Worm (Caenorhabditis elegans): Measurements from ENCODE around the gene Y45F10B.3.
"Not testable (repeated sequence)": the region's sequence is repeated elsewhere in the genome, so short reads cannot be mapped to it uniquely, and the experiment has no call there.

The Y45F10B.3 gene

DNA sequence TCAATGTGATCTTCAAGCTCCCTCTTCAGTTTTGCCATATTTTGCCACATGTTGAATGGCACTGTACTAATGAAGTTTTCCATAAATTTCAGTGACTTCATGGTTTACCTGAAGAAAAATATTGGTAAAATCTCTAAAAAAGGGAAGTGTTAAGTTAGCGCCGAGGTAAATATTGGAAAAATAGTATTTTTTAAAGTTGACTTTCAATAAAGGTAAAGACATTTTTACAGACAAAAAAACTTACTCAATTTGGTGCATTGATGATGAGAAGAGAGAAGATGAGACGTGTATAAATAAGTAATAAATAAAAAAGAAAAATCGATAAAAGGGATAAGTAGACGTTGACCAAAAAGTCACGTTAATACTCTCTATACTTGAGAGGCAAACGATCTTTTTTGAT lies 4.4 kb downstream of the Y45F10B.3 start, which contains the start of gene Y45F10B.9:
Gene Y45F10B.9, minus strand, starts transcription at position 101 of the 400 bp plus-strand sequence.
- not testable (repeated sequence) for TF ChIP-seq egl-13 (tag; optimal IDR thresholded peaks at IDR 0.05); lsy-2 (tag; optimal IDR thresholded peaks at IDR 0.05); fkh-4 (tag; optimal IDR thresholded peaks at IDR 0.05; ENCODE audit: borderline replicate concordance)

DNA sequence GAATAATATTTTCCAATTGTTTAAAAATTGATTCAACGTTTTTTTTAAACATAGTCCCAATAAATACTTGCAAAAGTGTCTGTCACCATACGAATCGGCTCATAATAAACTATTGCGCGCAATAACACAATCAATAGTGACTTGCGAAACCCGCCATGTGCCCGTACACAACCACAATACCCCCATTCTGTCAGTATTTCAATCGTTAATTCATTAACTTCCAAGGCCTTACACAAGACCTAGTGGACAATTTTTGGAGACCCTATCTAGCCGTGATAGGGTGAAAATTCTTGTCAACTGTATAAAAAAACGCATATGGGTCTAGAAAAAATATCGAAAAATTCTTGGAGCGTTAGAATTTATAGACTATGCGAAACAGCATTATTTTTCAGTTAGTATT lies 7.2 kb downstream of the Y45F10B.3 start:
- peak; percentile 81 for TF ChIP-seq snpc-4 (tag; optimal IDR thresholded peaks at IDR 0.05)
- TF ChIP-seq pax-3 (tag; optimal IDR thresholded peaks at IDR 0.05), result no peak

DNA sequence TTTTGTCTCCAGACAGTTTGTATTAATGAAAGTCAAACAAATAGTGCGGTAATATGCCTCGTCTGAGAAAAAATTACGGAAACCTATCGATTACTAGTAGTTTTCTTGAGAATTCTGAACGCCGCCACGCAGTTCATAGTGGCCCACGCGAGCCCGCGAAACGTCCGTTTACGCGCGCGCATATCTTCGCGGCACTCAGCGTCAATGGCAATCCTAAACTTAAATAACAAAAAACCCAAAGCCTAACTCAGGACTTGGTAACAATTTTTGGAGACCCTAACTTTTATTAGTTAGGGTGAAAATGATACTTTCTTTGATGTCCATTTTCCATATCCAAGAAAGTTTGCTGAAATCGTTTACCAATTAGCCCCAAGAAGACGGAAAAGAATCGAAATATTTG lies 8.0 kb downstream of the Y45F10B.3 start:
- TF ChIP-seq hpl-2 (GFP tag; optimal IDR thresholded peaks at IDR 0.05) (no peak), ztf-4 (tag; optimal IDR thresholded peaks at IDR 0.05) (no peak), ces-1 (GFP tag; optimal IDR thresholded peaks at IDR 0.05) (no peak), lin-13 (GFP tag; optimal IDR thresholded peaks at IDR 0.05) (no peak), unc-30 (tag; optimal IDR thresholded peaks at IDR 0.05) (no peak), nhr-77 (tag; optimal IDR thresholded peaks at IDR 0.05) (no peak), ceh-8 (GFP tag; optimal IDR thresholded peaks at IDR 0.05) (no peak), unc-130 (tag; optimal IDR thresholded peaks at IDR 0.05) (no peak), sptf-1 (tag; optimal IDR thresholded peaks at IDR 0.05) (no peak), fkh-10 (GFP tag; optimal IDR thresholded peaks at IDR 0.05) (no peak), skn-1 (tag; optimal IDR thresholded peaks at IDR 0.05) (no peak), xbp-1 (tag; optimal IDR thresholded peaks at IDR 0.05) (no peak), nhr-19 (GFP tag; conservative IDR thresholded peaks at IDR 0.05) (no peak)

DNA sequence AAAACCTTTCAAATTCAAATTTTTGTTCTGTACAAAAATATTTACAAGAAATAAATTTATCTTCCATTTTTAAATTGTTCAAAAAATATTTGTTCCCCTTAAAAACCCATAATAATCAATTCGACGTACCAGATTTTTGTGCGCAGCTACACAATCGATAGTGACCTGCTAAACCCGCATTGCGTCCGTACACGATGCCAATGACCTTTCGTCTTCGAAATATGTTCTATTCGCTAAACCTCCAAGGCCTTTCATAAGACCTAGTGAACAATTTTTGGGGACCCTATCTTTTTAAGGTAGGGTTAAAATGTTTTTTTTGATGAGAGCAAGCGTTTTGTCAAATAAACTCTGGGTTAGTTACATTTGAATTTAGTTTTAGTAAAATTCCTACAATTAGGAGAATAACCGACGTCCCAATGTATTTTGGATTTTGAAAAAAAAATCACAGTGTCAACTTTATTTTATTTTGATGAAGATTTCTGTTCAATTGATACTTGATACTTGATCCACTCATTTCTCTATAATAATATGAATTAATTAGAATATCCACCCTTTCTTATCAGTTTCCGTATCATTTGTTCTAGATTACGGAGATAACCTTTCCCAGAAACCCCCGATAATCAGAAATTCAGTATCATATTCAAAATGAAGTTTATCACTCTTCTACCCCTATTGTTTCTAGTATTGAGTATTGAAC lies 8.7 kb downstream of the Y45F10B.3 start, which contains the start of gene Y45F10B.59:
Gene Y45F10B.59, plus strand, starts transcription at position 647 of the 697 bp plus-strand sequence.
- TF ChIP-seq nhr-90 (tag; optimal IDR thresholded peaks at IDR 0.05; ENCODE audit: poor library complexity) (peak; percentile 43), ama-1 (optimal IDR thresholded peaks at IDR 0.05) (no peak), nhr-19 (GFP tag; conservative IDR thresholded peaks at IDR 0.05) (0 out of 2 replicates have a peak, but pooled peaks have one; percentile 16), lsy-2 (tag; optimal IDR thresholded peaks at IDR 0.05) (no peak), unc-30 (tag; optimal IDR thresholded peaks at IDR 0.05) (no peak), snpc-4 (tag; optimal IDR thresholded peaks at IDR 0.05) (peak; percentile 86), nhr-85 (tag) (peak; percentile 69), efl-1 (optimal IDR thresholded peaks at IDR 0.05) (no peak), efl-1 (GFP tag; optimal IDR thresholded peaks at IDR 0.05 in 1 of 2) (peak in 1 of 2 experiments; percentile 66)

DNA sequence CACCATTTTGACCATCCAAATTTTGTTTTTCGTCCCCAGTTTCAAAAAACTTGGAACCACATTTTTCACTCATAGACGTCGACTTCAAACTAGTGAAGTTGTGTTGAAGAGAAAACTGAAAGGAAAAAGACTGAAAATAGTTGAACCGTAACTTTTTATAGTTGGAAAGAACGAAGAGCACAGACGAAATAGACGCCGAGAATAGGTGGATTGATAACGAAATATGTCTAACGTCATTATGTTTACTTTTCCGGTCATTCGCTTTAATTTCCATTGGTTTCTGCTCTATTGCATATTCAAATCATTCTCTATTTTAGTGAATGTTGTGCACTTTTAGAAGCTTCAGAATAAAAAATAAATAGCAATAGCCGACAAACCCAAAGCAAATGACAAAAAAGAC lies 16.3 kb downstream of the Y45F10B.3 start, which contains the start of gene C08F11.13:
Gene C08F11.13, minus strand, starts transcription at position 138 of the 400 bp plus-strand sequence.
- TF ChIP-seq lin-35 (GFP tag; optimal IDR thresholded peaks at IDR 0.05) (peak in 1 of 2 experiments; percentile 20), hlh-4 (tag; optimal IDR thresholded peaks at IDR 0.05) (no peak), mdl-1 (tag; optimal IDR thresholded peaks at IDR 0.05) (no peak), nhr-85 (tag) (peak; percentile 14), elt-2 (tag; optimal IDR thresholded peaks at IDR 0.05) (peak; percentile 36)

DNA sequence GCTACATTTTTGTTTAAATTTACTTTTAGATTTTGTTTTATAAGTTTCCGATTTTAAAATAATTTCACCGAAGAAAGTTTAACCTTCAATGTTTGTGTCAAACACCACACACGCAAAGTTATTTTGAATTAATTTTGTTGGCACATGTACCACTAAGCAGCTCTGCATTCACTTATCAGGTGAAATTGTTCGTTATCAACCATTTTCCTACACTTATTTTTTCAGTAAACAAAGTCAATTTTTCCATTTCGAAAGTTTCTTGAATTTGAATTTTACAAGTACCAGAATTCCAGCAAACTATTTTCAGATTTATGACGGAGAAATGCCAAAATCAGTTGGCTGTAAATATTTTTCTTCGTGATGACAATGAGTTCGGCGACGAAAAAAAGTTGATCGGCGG lies 25.8 kb downstream of the Y45F10B.3 start, which contains the start of gene C08F11.3:
Gene C08F11.3, plus strand, starts transcription at position 301 of the 400 bp plus-strand sequence.
- no peak for TF ChIP-seq mdl-1 (tag; optimal IDR thresholded peaks at IDR 0.05)
- no peak for TF ChIP-seq pqm-1 (tag; optimal IDR thresholded peaks at IDR 0.05)
- no peak for TF ChIP-seq Y116A8C.19 (tag; optimal IDR thresholded peaks at IDR 0.05; ENCODE audit: borderline replicate concordance)
- TF ChIP-seq F16B12.6 (tag; optimal IDR thresholded peaks at IDR 0.05), result no peak
- TF ChIP-seq ama-1 (optimal IDR thresholded peaks at IDR 0.05), result no peak
- TF ChIP-seq lin-14 (GFP tag; optimal IDR thresholded peaks at IDR 0.05), result no peak
- no peak for TF ChIP-seq nhr-84 (tag; optimal IDR thresholded peaks at IDR 0.05)
- no peak for TF ChIP-seq unc-130 (tag; optimal IDR thresholded peaks at IDR 0.05)
- TF ChIP-seq ztf-11 (tag; optimal IDR thresholded peaks at IDR 0.05), result no peak
- no peak for TF ChIP-seq elt-3 (tag; optimal IDR thresholded peaks at IDR 0.05)
- no peak for TF ChIP-seq lir-3 (tag; optimal IDR thresholded peaks at IDR 0.05; ENCODE audit: poor library complexity)
- no peak for TF ChIP-seq nhr-76 (tag; optimal IDR thresholded peaks at IDR 0.05)
- TF ChIP-seq hlh-17 (GFP tag; optimal IDR thresholded peaks at IDR 0.05; ENCODE audit: borderline replicate concordance), result no peak
- TF ChIP-seq mab-9 (GFP tag; IDR thresholded peaks at IDR 0.05), result no peak
- TF ChIP-seq efl-3 (GFP tag; optimal IDR thresholded peaks at IDR 0.05), result no peak

Measured in whole organism, L1 larva.